Fruit fly (Drosophila melanogaster) whole organism, embryonic: ENCODE results near the gene HUWE1.

ENCODE experiments used
- ATbp ChIP-seq: fragments of 200-800 bp; sonication (Bioruptor generic); optimal IDR thresholded peaks from 2 replicates; lab custom pipeline; 2017; ENCODE audit warnings: missing biosample characterization, mild to moderate bottlenecking, missing genetic modification characterization, missing genetic modification reagents
- Aef1 ChIP-seq: fragments of 200-800 bp; sonication (Bioruptor generic); IDR thresholded peaks from 3 replicates; pipeline ENCODE4 v1.3.6; 2022; ENCODE audit warnings: missing biosample characterization, missing genetic modification characterization
- Antp ChIP-seq: fragments of 200-800 bp; sonication (Bioruptor generic); optimal IDR thresholded peaks from 3 replicates; lab custom pipeline; 2016; ENCODE audit warnings: missing biosample characterization, missing genetic modification characterization
- Awh ChIP-seq: fragments of 200-800 bp; sonication (Bioruptor generic); IDR thresholded peaks from 2 replicates; pipeline ENCODE4, ENCODE4 v1.3.6; 2022; ENCODE audit warnings: missing biosample characterization, missing genetic modification characterization
- B-H2 ChIP-seq: fragments of 200-800 bp; sonication (Bioruptor generic); optimal IDR thresholded peaks from 2 replicates; lab custom pipeline; 2018; ENCODE audit warnings: missing biosample characterization, mild to moderate bottlenecking, missing genetic modification characterization
- BtbVII ChIP-seq: fragments of 200-800 bp; sonication (Bioruptor generic); optimal IDR thresholded peaks from 3 replicates; lab custom pipeline; 2017; ENCODE audit warnings: missing biosample characterization, mild to moderate bottlenecking, missing genetic modification characterization
- CG13123 ChIP-seq: fragments of 200-800 bp; sonication (Bioruptor generic); optimal IDR thresholded peaks from 2 replicates; lab custom pipeline; 2016; ENCODE audit warnings: missing biosample characterization, missing genetic modification characterization
- CG15269 ChIP-seq: fragments of 200-800 bp; sonication (Bioruptor generic); optimal IDR thresholded peaks from 2 replicates; lab custom pipeline; 2018; ENCODE audit warnings: missing biosample characterization, mild to moderate bottlenecking, missing genetic modification characterization, moderate library complexity
- CG15514 ChIP-seq: fragments of 200-800 bp; sonication (Bioruptor generic); optimal IDR thresholded peaks from 3 replicates; lab custom pipeline; 2017; ENCODE audit warnings: missing biosample characterization, missing genetic modification characterization, mild to moderate bottlenecking, moderate library complexity, missing genetic modification reagents
- CG17359 ChIP-seq: fragments of 200-800 bp; sonication (Bioruptor generic); optimal IDR thresholded peaks from 3 replicates; lab custom pipeline; 2018; ENCODE audit warnings: missing biosample characterization, mild to moderate bottlenecking, missing genetic modification characterization, moderate library complexity
- CG17829 ChIP-seq: fragments of 200-800 bp; optimal IDR thresholded peaks from 2 replicates; lab custom pipeline; 2019; ENCODE audit warnings: missing biosample characterization, mild to moderate bottlenecking, missing genetic modification characterization, moderate library complexity
- CG1832 ChIP-seq: fragments of 200-800 bp; sonication (Bioruptor generic); optimal IDR thresholded peaks from 2 replicates; lab custom pipeline; 2017; ENCODE audit warnings: missing biosample characterization, mild to moderate bottlenecking, missing genetic modification characterization, inconsistent platforms
- CG18619 ChIP-seq: fragments of 200-800 bp; sonication (Bioruptor generic); optimal IDR thresholded peaks from 3 replicates; lab custom pipeline; 2017; ENCODE audit warnings: missing biosample characterization, mild to moderate bottlenecking, missing genetic modification characterization
- CG5953 ChIP-seq: fragments of 200-800 bp; sonication (Bioruptor generic); IDR thresholded peaks from 2 replicates; pipeline ENCODE4 v1.3.6; 2022; ENCODE audit warnings: missing biosample characterization, missing genetic modification characterization
- CG6272 ChIP-seq: fragments of 200-800 bp; sonication (Bioruptor generic); IDR thresholded peaks from 2 replicates; pipeline ENCODE4 v1.3.6; 2022; ENCODE audit warnings: missing biosample characterization, missing genetic modification characterization
- CG6689 ChIP-seq: fragments of 200-800 bp; sonication (Bioruptor generic); IDR thresholded peaks from 2 replicates; pipeline ENCODE4 v1.3.6; 2022; ENCODE audit warnings: missing biosample characterization, missing genetic modification characterization
- CG8089 ChIP-seq: fragments of 200-800 bp; sonication (Bioruptor generic); optimal IDR thresholded peaks from 3 replicates; lab custom pipeline; 2016; ENCODE audit warnings: missing biosample characterization, missing genetic modification characterization
- CG8944 ChIP-seq: fragments of 200-800 bp; sonication (Bioruptor generic); optimal IDR thresholded peaks from 3 replicates; lab custom pipeline; 2016; ENCODE audit warnings: missing biosample characterization, missing genetic modification characterization
- CG9609 ChIP-seq: fragments of 200-800 bp; sonication (Bioruptor generic); optimal IDR thresholded peaks from 3 replicates; lab custom pipeline; 2016; ENCODE audit warnings: missing biosample characterization, missing genetic modification characterization
- CG9932 ChIP-seq: fragments of 200-800 bp; sonication (Bioruptor generic); IDR thresholded peaks from 2 replicates; pipeline ENCODE4 v1.3.6; 2022; ENCODE audit warnings: missing biosample characterization, missing genetic modification characterization
- Chrac-16 ChIP-seq: fragments of 200-800 bp; sonication (Bioruptor generic); optimal IDR thresholded peaks from 3 replicates; lab custom pipeline; 2016; ENCODE audit warnings: missing biosample characterization, missing genetic modification characterization
- CkIIα-i1 ChIP-seq: fragments of 200-800 bp; sonication (Bioruptor generic); IDR thresholded peaks from 2 replicates; pipeline ENCODE4 v1.3.6; 2022; ENCODE audit warnings: missing biosample characterization, missing genetic modification characterization
- E2f1 ChIP-seq: fragments of 200-800 bp; sonication (Bioruptor generic); IDR thresholded peaks from 2 replicates; pipeline ENCODE4 v1.3.6; 2022; ENCODE audit warnings: missing biosample characterization, missing genetic modification characterization
- Ets65A ChIP-seq: fragments of 200-800 bp; sonication (Bioruptor generic); peaks from one replicate; lab custom pipeline; 2016; ENCODE audit warnings: missing biosample characterization, missing genetic modification characterization
- Ets97D ChIP-seq: fragments of 200-800 bp; sonication (Bioruptor generic); optimal IDR thresholded peaks from 3 replicates; lab custom pipeline; 2016; ENCODE audit warnings: missing biosample characterization, missing genetic modification characterization
- HHEX ChIP-seq: fragments of 200-800 bp; sonication (Bioruptor generic); optimal IDR thresholded peaks from 3 replicates; lab custom pipeline; 2017; ENCODE audit warnings: missing biosample characterization, mild to moderate bottlenecking, missing genetic modification characterization, missing genetic modification reagents
- HLH4C ChIP-seq: fragments of 200-800 bp; sonication (Bioruptor generic); IDR thresholded peaks from 3 replicates; pipeline ENCODE4 v1.3.6; 2022; ENCODE audit warnings: missing biosample characterization, missing genetic modification characterization; ENCODE audit not compliant: partially characterized antibody
- HLHmδ ChIP-seq: fragments of 200-800 bp; sonication (Bioruptor generic); optimal IDR thresholded peaks from 2 replicates; lab custom pipeline; 2018; ENCODE audit warnings: missing biosample characterization, mild to moderate bottlenecking, missing genetic modification characterization, moderate library complexity
- Hsf ChIP-seq: fragments of 200-800 bp; sonication (Bioruptor generic); optimal IDR thresholded peaks from 3 replicates; lab custom pipeline; 2016; ENCODE audit warnings: missing biosample characterization, missing genetic modification characterization
- Lim3 ChIP-seq: fragments of 200-800 bp; sonication (Bioruptor generic); IDR thresholded peaks from 2 replicates; pipeline ENCODE4 v1.3.6; 2022; ENCODE audit warnings: missing biosample characterization, missing genetic modification characterization
- MBD-R2 ChIP-seq: fragments of 200-800 bp; sonication (Bioruptor generic); IDR thresholded peaks from 2 replicates; pipeline ENCODE4 v1.3.6; 2022; ENCODE audit warnings: missing biosample characterization, missing genetic modification characterization
- Mrtf ChIP-seq: fragments of 200-800 bp; sonication (Bioruptor generic); IDR thresholded peaks from 3 replicates; pipeline ENCODE4 v1.3.6; 2022; ENCODE audit warnings: missing biosample characterization, missing genetic modification characterization
- Nf-YC ChIP-seq: fragments of 200-800 bp; optimal IDR thresholded peaks from 3 replicates; lab custom pipeline; 2019; ENCODE audit warnings: missing biosample characterization, mild to moderate bottlenecking, missing genetic modification characterization, moderate library complexity
- Rfx ChIP-seq: fragments of 200-800 bp; sonication (Bioruptor generic); IDR thresholded peaks from 2 replicates; pipeline ENCODE4 v1.3.6; 2022; ENCODE audit warnings: missing biosample characterization, missing genetic modification characterization
- chinmo ChIP-seq: fragments of 200-800 bp; sonication (Bioruptor generic); IDR thresholded peaks from 4 replicates; pipeline ENCODE4 v1.3.6; 2022; ENCODE audit warnings: missing biosample characterization, missing genetic modification characterization; ENCODE audit not compliant: partially characterized antibody
- fu2 ChIP-seq: fragments of 200-800 bp; sonication (Bioruptor generic); optimal IDR thresholded peaks from 2 replicates; lab custom pipeline; 2016; ENCODE audit warnings: missing biosample characterization, missing genetic modification characterization
- gfzf ChIP-seq: fragments of 200-800 bp; sonication (Bioruptor generic); optimal IDR thresholded peaks from 2 replicates; lab custom pipeline; 2016; ENCODE audit warnings: missing biosample characterization, mild to moderate bottlenecking, missing genetic modification characterization, moderate library complexity
- hb ChIP-seq: fragments of 200-800 bp; sonication (Bioruptor generic); IDR thresholded peaks from 3 replicates; pipeline ENCODE4 v1.3.6; 2022; ENCODE audit warnings: missing biosample characterization, missing genetic modification characterization; ENCODE audit not compliant: partially characterized antibody
- jigr1 ChIP-seq: fragments of 200-800 bp; sonication (Bioruptor generic); IDR thresholded peaks from 3 replicates; pipeline ENCODE4 v1.3.6; 2022; ENCODE audit warnings: missing biosample characterization, missing genetic modification characterization
- oc ChIP-seq: fragments of 200-800 bp; sonication (Bioruptor generic); optimal IDR thresholded peaks from 2 replicates; lab custom pipeline; 2018; ENCODE audit warnings: missing biosample characterization, mild to moderate bottlenecking, missing genetic modification characterization, moderate library complexity
- psq ChIP-seq: fragments of 200-800 bp; sonication (Bioruptor generic); optimal IDR thresholded peaks from 2 replicates; lab custom pipeline; 2017; ENCODE audit warnings: missing biosample characterization, missing genetic modification characterization
- row ChIP-seq: fragments of 200-800 bp; sonication (Bioruptor generic); IDR thresholded peaks from 3 replicates; pipeline ENCODE4 v1.3.6; 2022; ENCODE audit warnings: missing biosample characterization, missing genetic modification characterization
- salm ChIP-seq: fragments of 200-800 bp; sonication (Bioruptor generic); optimal IDR thresholded peaks from 2 replicates; lab custom pipeline; 2018; ENCODE audit warnings: missing biosample characterization, mild to moderate bottlenecking, missing genetic modification characterization
- slbo ChIP-seq: fragments of 200-800 bp; sonication (Bioruptor generic); IDR thresholded peaks from 2 replicates; pipeline ENCODE4 v1.3.6; 2022; ENCODE audit warnings: missing biosample characterization, missing genetic modification characterization
- sug ChIP-seq: fragments of 200-800 bp; optimal IDR thresholded peaks from 2 replicates; lab custom pipeline; 2019; ENCODE audit warnings: missing biosample characterization, mild to moderate bottlenecking, missing genetic modification characterization, moderate library complexity
- trem ChIP-seq: fragments of 200-800 bp; optimal IDR thresholded peaks from 3 replicates; lab custom pipeline; 2019; ENCODE audit warnings: missing biosample characterization, mild to moderate bottlenecking, missing genetic modification characterization, moderate library complexity
- vnd ChIP-seq: fragments of 200-800 bp; sonication (Bioruptor generic); IDR thresholded peaks from 3 replicates; pipeline ENCODE4 v1.3.6; 2022; ENCODE audit warnings: missing biosample characterization, missing genetic modification characterization; ENCODE audit not compliant: partially characterized antibody
- zfh1 ChIP-seq: fragments of 200-800 bp; sonication (Bioruptor generic); IDR thresholded peaks from 3 replicates; pipeline ENCODE4 v1.3.6; 2022; ENCODE audit warnings: missing biosample characterization, missing genetic modification characterization
- zfh2 ChIP-seq: fragments of 200-800 bp; sonication (Bioruptor generic); optimal IDR thresholded peaks from 2 replicates; lab custom pipeline; 2016; ENCODE audit warnings: missing biosample characterization, missing genetic modification characterization

The HUWE1 gene

DNA sequence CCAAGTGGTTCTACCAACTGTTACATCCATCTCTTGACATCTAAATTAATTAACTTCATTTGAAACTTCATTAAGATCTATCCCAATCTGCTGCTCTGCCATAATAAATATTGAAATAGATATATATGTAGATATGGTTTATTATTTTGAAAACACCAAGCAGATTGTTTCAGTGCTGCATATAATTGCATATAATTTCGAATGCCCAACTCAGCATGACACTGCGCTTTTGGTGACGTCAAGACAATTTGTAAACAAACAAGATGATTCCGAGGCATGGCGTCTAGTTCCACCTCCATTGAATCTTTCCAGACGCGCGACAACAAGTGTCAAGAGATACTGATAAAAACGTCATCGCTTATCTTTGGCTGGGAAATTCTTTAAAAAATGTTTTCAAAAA is 28.5 kb downstream of the HUWE1 start:
- TF ChIP-seq row (GFP tag; lab: Robert Waterston, UW), result peak; percentile 24; the same call in 2 of the 3 replicates
- TF ChIP-seq trem (tag; lab: Kevin White, UChicago), result no peak
- TF ChIP-seq Hsf (GFP tag; lab: Kevin White, UChicago), result no peak
- TF ChIP-seq CG9932 (GFP tag; lab: Robert Waterston, UW), result 0 out of 2 replicates have a peak, but pooled peaks have one; percentile 28
- TF ChIP-seq CG6272, result no peak
- no peak for TF ChIP-seq jigr1
- TF ChIP-seq salm, result no peak
- no peak for TF ChIP-seq E2f1 (GFP tag; lab: Robert Waterston, UW)
- TF ChIP-seq BtbVII (GFP tag; lab: Kevin White, UChicago), result peak; percentile 3
- TF ChIP-seq, all 482 proteins: peak for 3

DNA sequence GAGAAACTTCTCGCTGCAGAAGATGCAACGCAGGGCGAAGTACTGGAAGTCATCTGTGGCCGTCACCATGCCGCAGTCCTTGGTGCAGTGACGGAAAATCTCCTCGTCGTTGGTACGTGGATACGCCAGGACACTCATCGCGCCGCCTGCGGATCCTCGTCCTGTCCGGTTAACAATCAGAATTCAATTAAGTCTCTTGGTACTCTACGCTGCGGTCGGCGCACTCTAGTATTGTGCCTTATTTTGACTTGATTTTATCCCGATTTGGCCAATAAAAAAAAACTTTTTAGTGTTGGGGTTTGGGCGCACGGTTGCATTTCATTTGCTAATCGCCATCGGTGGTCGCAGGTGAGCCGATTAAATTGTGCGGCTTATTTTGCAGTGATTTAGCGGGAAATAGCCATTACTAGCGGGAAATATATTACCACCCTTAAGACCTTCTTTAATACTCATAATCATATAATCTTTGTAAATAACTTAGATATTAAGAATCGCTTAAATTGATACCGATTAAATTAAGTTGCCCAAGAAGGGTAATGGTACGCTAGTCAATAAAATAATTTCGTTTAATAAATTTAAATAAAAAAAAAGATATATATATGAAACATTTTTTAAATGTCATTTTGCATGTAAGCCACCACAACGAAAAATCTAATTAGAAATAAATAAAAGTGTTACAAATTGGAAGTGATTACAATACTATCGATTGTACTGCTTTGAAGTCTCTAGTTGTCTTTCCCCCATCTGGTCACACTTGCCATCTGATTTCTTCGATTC is 33.7 kb downstream of the HUWE1 start, which contains the start of the genes CG8944 and CCT6:
Gene CG8944 (minus strand): TSS at position 327 of the 777 bp plus-strand sequence.
Gene CCT6 (plus strand): TSS at position 744 of the 777 bp plus-strand sequence.
- TF ChIP-seq HLH4C (GFP tag; lab: Robert Waterston, UW), result peak; percentile 50; the same call in 1 of the 3 replicates
- TF ChIP-seq CG8089 (GFP tag; lab: Kevin White, UChicago), result no peak
- 0 out of 2 replicates have a peak, but pooled peaks have one; percentile 6 for TF ChIP-seq CG6689 (GFP tag; lab: Robert Waterston, UW)
- no peak for TF ChIP-seq psq (GFP tag; lab: Kevin White, UChicago)
- TF ChIP-seq slbo (GFP tag; lab: Robert Waterston, UW), result peak; percentile 50
- no peak for TF ChIP-seq CG1832 (GFP tag; lab: Kevin White, UChicago)
- TF ChIP-seq Chrac-16, result no peak
- TF ChIP-seq CG13123 (GFP tag; lab: Kevin White, UChicago), result no peak
- TF ChIP-seq CG9609 (GFP tag; lab: Kevin White, UChicago), result no peak
- TF ChIP-seq CG18619 (GFP tag; lab: Kevin White, UChicago), result no peak
- TF ChIP-seq HLHmδ (GFP tag; lab: Kevin White, UChicago), result no peak
- no peak for TF ChIP-seq Antp
- no peak for TF ChIP-seq B-H2 (GFP tag; lab: Kevin White, UChicago)
- TF ChIP-seq CG5953, result no peak
- TF ChIP-seq CG15269 (tag; lab: Kevin White, UChicago), result no peak
- peak; percentile 57 for TF ChIP-seq Rfx (GFP tag; lab: Robert Waterston, UW)
- TF ChIP-seq oc (tag; lab: Kevin White, UChicago), result no peak
- no peak for TF ChIP-seq CG17359 (tag; lab: Kevin White, UChicago)
- TF ChIP-seq CG17829, result peak; percentile 22
- TF ChIP-seq MBD-R2 (GFP tag; lab: Robert Waterston, UW), result peak; percentile 52
- TF ChIP-seq CG15514 (GFP tag; lab: Kevin White, UChicago), result peak; percentile 30
- TF ChIP-seq Awh (GFP tag; lab: Robert Waterston, UW), result no peak
- TF ChIP-seq chinmo (GFP tag; lab: Robert Waterston, UW), result 0 out of 4 replicates have a peak, but pooled peaks have one; percentile 24
- TF ChIP-seq Ets97D (GFP tag; lab: Kevin White, UChicago), result peak; percentile 17
- no peak for TF ChIP-seq Lim3
- TF ChIP-seq vnd, result peak; percentile 35; the same call in 1 of the 3 replicates
- peak; percentile 14 for TF ChIP-seq sug (tag; lab: Kevin White, UChicago)
- no peak for TF ChIP-seq CkIIα-i1
- TF ChIP-seq hb (GFP tag; lab: Robert Waterston, UW), result no peak
- no peak for TF ChIP-seq zfh1
- TF ChIP-seq Mrtf (GFP tag; lab: Robert Waterston, UW), result no peak
- no peak for TF ChIP-seq HHEX
- peak; percentile 16 for TF ChIP-seq zfh2 (GFP tag; lab: Kevin White, UChicago)
- TF ChIP-seq CG8944, result no peak
- TF ChIP-seq Nf-YC (tag; lab: Kevin White, UChicago), result peak; percentile 31
- no peak for TF ChIP-seq ATbp (GFP tag; lab: Kevin White, UChicago)
- peak; percentile 81 for TF ChIP-seq Ets65A (GFP tag; lab: Kevin White, UChicago)
- TF ChIP-seq gfzf (GFP tag; lab: Kevin White, UChicago), result peak; percentile 45
- TF ChIP-seq fu2, result no peak
- TF ChIP-seq Aef1 (GFP tag; lab: Robert Waterston, UW), result no peak
